Fruit fly (Drosophila melanogaster): Measurements from ENCODE around the gene CG14877.

CG14877 gene

DNA sequence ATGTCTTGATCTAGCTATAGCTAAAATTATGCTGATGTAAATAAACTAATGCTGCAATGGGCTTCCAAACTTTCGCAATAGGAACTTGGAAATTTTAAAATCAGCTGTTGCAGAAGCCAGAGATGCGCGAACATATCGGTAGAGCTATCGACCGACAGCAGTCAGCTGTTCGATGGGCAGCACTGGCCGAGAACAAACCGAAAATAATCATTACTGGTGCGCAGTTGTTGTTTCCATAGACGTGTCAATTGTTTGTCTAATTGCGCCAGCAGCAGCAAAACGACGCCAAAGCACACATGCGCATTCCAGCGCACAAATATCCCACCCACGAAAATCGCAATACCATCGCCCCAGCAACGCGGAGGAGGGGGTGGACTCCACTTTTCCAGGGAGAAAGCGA lies 39.1 kb upstream of the CG14877 start, which contains the start of gene Sap47 (continued):
- TF ChIP-seq kay (GFP tag; optimal IDR thresholded peaks at IDR 0.05) (no peak), CG34422 (GFP tag; IDR thresholded peaks at IDR 0.05) (peak; percentile 66; the same call in 1 of the 3 replicates), CG16815 (GFP tag; optimal IDR thresholded peaks at IDR 0.05) (no peak), Hand (GFP tag; optimal IDR thresholded peaks at IDR 0.05) (no peak), Atf-2 (GFP tag; optimal IDR thresholded peaks at IDR 0.05) (no peak), CG8924 (tag; optimal IDR thresholded peaks at IDR 0.05) (no peak), fd96Cb (tag; optimal IDR thresholded peaks at IDR 0.05) (no peak), sens-2 (GFP tag; IDR thresholded peaks at IDR 0.05) (no peak), mirr (GFP tag; optimal IDR thresholded peaks at IDR 0.05) (peak; percentile 41), lbe (GFP tag; optimal IDR thresholded peaks at IDR 0.05) (no peak), Dref (GFP tag; IDR thresholded peaks at IDR 0.05) (peak; percentile 64), Fer3 (tag; optimal IDR thresholded peaks at IDR 0.05) (no peak), CG2875 (GFP tag; optimal IDR thresholded peaks at IDR 0.05) (no peak), CG1529 (GFP tag; optimal IDR thresholded peaks at IDR 0.05) (no peak), inv (GFP tag; IDR thresholded peaks at IDR 0.05; ENCODE audit: partially characterized antibody) (peak; percentile 65), ara (GFP tag; IDR thresholded peaks at IDR 0.05) (no peak), HLHmδ (GFP tag; optimal IDR thresholded peaks at IDR 0.05) (no peak), CG18262 (tag; optimal IDR thresholded peaks at IDR 0.05) (no peak), CG33557 (GFP tag; optimal IDR thresholded peaks at IDR 0.05) (no peak), D (optimal IDR thresholded peaks at IDR 0.05) (no peak), D (GFP tag; optimal IDR thresholded peaks at IDR 0.05) (no peak), CG17385 (GFP tag; optimal IDR thresholded peaks at IDR 0.05) (no peak), Kr (GFP tag; optimal IDR thresholded peaks at IDR 0.05) (no peak), gro (GFP tag; optimal IDR thresholded peaks at IDR 0.05) (no peak), Rx (GFP tag; IDR thresholded peaks at IDR 0.05) (no peak), row (GFP tag; IDR thresholded peaks at IDR 0.05) (peak; percentile 54; the same call in 2 of the 3 replicates), PHDP (tag; optimal IDR thresholded peaks at IDR 0.05) (no peak), CG15514 (GFP tag; optimal IDR thresholded peaks at IDR 0.05) (peak; percentile 48), dysf (GFP tag; IDR thresholded peaks at IDR 0.05) (no peak), HLH3B (GFP tag; IDR thresholded peaks at IDR 0.05) (no peak), CG8290 (GFP tag; optimal IDR thresholded peaks at IDR 0.05) (no peak), CG8290 (tag; optimal IDR thresholded peaks at IDR 0.05) (peak in 1 of 2 experiments; percentile 67), ash1 (GFP tag; optimal IDR thresholded peaks at IDR 0.05) (no peak), CG10979 (tag; optimal IDR thresholded peaks at IDR 0.05) (no peak), Neu2 (GFP tag; optimal IDR thresholded peaks at IDR 0.05; ENCODE audit: borderline replicate concordance) (no peak), otp (GFP tag; IDR thresholded peaks at IDR 0.05) (no peak), Rfx (GFP tag; IDR thresholded peaks at IDR 0.05) (peak; percentile 52; the same call in 1 of the 2 replicates), CG4360 (GFP tag; IDR thresholded peaks at IDR 0.05) (no peak), HLH4C (GFP tag; IDR thresholded peaks at IDR 0.05; ENCODE audit: partially characterized antibody) (peak; percentile 67; the same call in 2 of the 3 replicates), Med (GFP tag) (peak; percentile 87), CG10209 (GFP tag; optimal IDR thresholded peaks at IDR 0.05) (no peak), MESR4 (GFP tag; optimal IDR thresholded peaks at IDR 0.05) (peak; percentile 66), repo (GFP tag; optimal IDR thresholded peaks at IDR 0.05) (no peak), ab (GFP tag; optimal IDR thresholded peaks at IDR 0.05) (no peak), CG5953 (GFP tag; IDR thresholded peaks at IDR 0.05) (no peak), slbo (GFP tag; IDR thresholded peaks at IDR 0.05) (peak; percentile 56), Vsx1 (GFP tag; optimal IDR thresholded peaks at IDR 0.05) (peak; percentile 12), Bgb (GFP tag; IDR thresholded peaks at IDR 0.05; ENCODE audit: partially characterized antibody) (peak; percentile 91), CG31365 (tag; optimal IDR thresholded peaks at IDR 0.05) (no peak), HLH54F (GFP tag; optimal IDR thresholded peaks at IDR 0.05) (no peak), CG34376 (GFP tag; optimal IDR thresholded peaks at IDR 0.05) (no peak), CG10366 (GFP tag; IDR thresholded peaks at IDR 0.05) (no peak)
